Fruit fly (Drosophila melanogaster): Measurements from ENCODE around the gene CG42857.

Gene CG42857

DNA sequence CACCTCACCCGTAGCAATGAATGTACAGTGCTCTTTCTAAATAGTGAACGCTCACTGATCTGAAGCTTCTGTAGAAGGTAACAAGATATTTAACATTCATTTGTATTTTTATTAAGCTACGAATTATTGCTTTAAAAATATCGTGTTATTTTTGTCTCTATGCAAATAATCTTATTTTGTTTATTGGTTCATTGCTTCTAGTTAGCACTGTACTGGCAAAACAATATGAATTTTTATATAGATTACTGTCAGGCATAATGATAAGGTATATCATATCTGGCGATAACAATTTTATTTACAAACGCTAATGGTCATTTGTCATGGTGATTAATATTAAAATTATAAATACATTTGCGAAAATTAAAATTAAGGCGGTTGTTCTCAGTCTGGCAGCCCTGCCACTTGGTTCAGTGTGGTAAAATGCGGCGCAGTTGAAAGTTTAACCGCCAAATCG, 49.4 kb downstream of the CG42857 start, which contains the start of gene CG9471 (continued):
- TF ChIP-seq CG8924 (tag; optimal IDR thresholded peaks at IDR 0.05) (peak; percentile 93), CG8944 (GFP tag; optimal IDR thresholded peaks at IDR 0.05) (peak; percentile 88), Dp (GFP tag; optimal IDR thresholded peaks at IDR 0.05) (peak; percentile 90), CG17568 (GFP tag; optimal IDR thresholded peaks at IDR 0.05) (no peak), CG7963 (GFP tag; IDR thresholded peaks at IDR 0.05; ENCODE audit: partially characterized antibody) (no peak), CG12744 (GFP tag; optimal IDR thresholded peaks at IDR 0.05) (peak; percentile 83), sens-2 (GFP tag; IDR thresholded peaks at IDR 0.05) (peak; percentile 85), Sin3A (optimal IDR thresholded peaks at IDR 0.05) (no peak), nerfin-1 (tag; optimal IDR thresholded peaks at IDR 0.05) (peak; percentile 80), CG16815 (GFP tag; optimal IDR thresholded peaks at IDR 0.05) (peak; percentile 87), Oli (tag; optimal IDR thresholded peaks at IDR 0.05) (peak; percentile 89), CG31441 (GFP tag; IDR thresholded peaks at IDR 0.05) (peak; percentile 95), CG34376 (GFP tag; optimal IDR thresholded peaks at IDR 0.05) (peak; percentile 87), CG1233 (GFP tag; optimal IDR thresholded peaks at IDR 0.05) (peak; percentile 89), CG11723 (GFP tag; optimal IDR thresholded peaks at IDR 0.05) (peak; percentile 84), fu2 (GFP tag; optimal IDR thresholded peaks at IDR 0.05) (peak; percentile 90), Hr39 (optimal IDR thresholded peaks at IDR 0.05) (no peak), CG10147 (GFP tag; optimal IDR thresholded peaks at IDR 0.05) (peak; percentile 82), ERR (GFP tag; optimal IDR thresholded peaks at IDR 0.05) (peak; percentile 90), klu (GFP tag; IDR thresholded peaks at IDR 0.05) (peak; percentile 82), lilli (GFP tag; optimal IDR thresholded peaks at IDR 0.05) (peak; percentile 96), Hmr (GFP tag; optimal IDR thresholded peaks at IDR 0.05) (peak; percentile 92), CG7357 (GFP tag; IDR thresholded peaks at IDR 0.05) (peak; percentile 83), HLH4C (GFP tag; IDR thresholded peaks at IDR 0.05; ENCODE audit: partially characterized antibody) (peak; percentile 32; the same call in 1 of the 3 replicates), Sox102F (GFP tag; optimal IDR thresholded peaks at IDR 0.05) (peak; percentile 93), luna (GFP tag; optimal IDR thresholded peaks at IDR 0.05) (peak; percentile 72), zf30C (GFP tag; optimal IDR thresholded peaks at IDR 0.05) (no peak), Usf (GFP tag; optimal IDR thresholded peaks at IDR 0.05) (peak; percentile 73), ATbp (GFP tag; optimal IDR thresholded peaks at IDR 0.05) (peak; percentile 88), Optix (GFP tag; IDR thresholded peaks at IDR 0.05) (peak; percentile 48; the same call in 1 of the 3 replicates), insv (GFP tag; optimal IDR thresholded peaks at IDR 0.05) (peak in 1 of 2 experiments; percentile 55), Sry-β (GFP tag; optimal IDR thresholded peaks at IDR 0.05) (peak; percentile 10), CG7372 (GFP tag; IDR thresholded peaks at IDR 0.05) (peak; percentile 92), CG9932 (GFP tag; IDR thresholded peaks at IDR 0.05) (peak; percentile 93), CG4854 (GFP tag; optimal IDR thresholded peaks at IDR 0.05) (peak; percentile 88), CG13296 (GFP tag; optimal IDR thresholded peaks at IDR 0.05) (peak; percentile 91), Scr (GFP tag; IDR thresholded peaks at IDR 0.05; ENCODE audit: partially characterized antibody) (no peak), CG11696 (GFP tag; IDR thresholded peaks at IDR 0.05) (peak; percentile 84), Xbp1 (GFP tag; optimal IDR thresholded peaks at IDR 0.05) (peak; percentile 95), Dek (tag; optimal IDR thresholded peaks at IDR 0.05) (peak; percentile 90), so (GFP tag; IDR thresholded peaks at IDR 0.05) (peak; percentile 84), dm (GFP tag; optimal IDR thresholded peaks at IDR 0.05) (peak; percentile 68), ttk (GFP tag; IDR thresholded peaks at IDR 0.05) (peak; percentile 87), bowl (GFP tag; IDR thresholded peaks at IDR 0.05) (peak; percentile 85), sisA (GFP tag; IDR thresholded peaks at IDR 0.05) (peak; percentile 93), Chrac-16 (GFP tag; optimal IDR thresholded peaks at IDR 0.05) (peak; percentile 92), sima (GFP tag; optimal IDR thresholded peaks at IDR 0.05) (peak; percentile 7), Bgb (GFP tag; IDR thresholded peaks at IDR 0.05; ENCODE audit: partially characterized antibody) (peak; percentile 15; the same call in 1 of the 2 replicates), HmgD (GFP tag; optimal IDR thresholded peaks at IDR 0.05) (peak; percentile 47), Spps (tag; optimal IDR thresholded peaks at IDR 0.05) (peak; percentile 83), CG11560 (tag; IDR thresholded peaks at IDR 0.05) (peak; percentile 66; the same call in 2 of the 3 replicates)

Measured in whole organism, embryonic.